Worm (Caenorhabditis elegans) whole organism, mixed stage, embryonic: Measurements from ENCODE around the gene ZK616.65.

ENCODE experiments used
- M03D4.4 ChIP-seq: sonication (generic microtip); optimal IDR thresholded peaks from 2 replicates; lab custom pipeline; 2017; ENCODE audit warnings: mild to moderate bottlenecking, missing genetic modification characterization, missing compliant biosample characterization
- bed-3 ChIP-seq: fragments of 200-800 bp; sonication (Bioruptor generic); optimal IDR thresholded peaks from 3 replicates; lab custom pipeline; 2018; ENCODE audit warnings: mild to moderate bottlenecking, missing genetic modification characterization, moderate library complexity, missing compliant biosample characterization
- blmp-1 ChIP-seq: fragments of 150-350 bp; optimal IDR thresholded peaks from 2 replicates; lab custom pipeline; 2014; ENCODE audit warnings: missing biosample characterization, missing genetic modification characterization
- ceh-39 ChIP-seq: fragments of 150-350 bp; optimal IDR thresholded peaks from 2 replicates; lab custom pipeline; 2014; ENCODE audit warnings: missing biosample characterization, missing genetic modification characterization
- ceh-43 ChIP-seq: fragments of 200-800 bp; sonication (Bioruptor generic); optimal IDR thresholded peaks from 2 replicates; lab custom pipeline; 2018; ENCODE audit warnings: mild to moderate bottlenecking, missing genetic modification characterization, moderate library complexity, missing compliant biosample characterization
- ceh-83 ChIP-seq: fragments of 200-800 bp; sonication (Bioruptor generic); optimal IDR thresholded peaks from 2 replicates; lab custom pipeline; 2018; ENCODE audit warnings: mild to moderate bottlenecking, missing genetic modification characterization, missing compliant biosample characterization
- ces-1 ChIP-seq: fragments of 150-350 bp; optimal IDR thresholded peaks from 2 replicates; lab custom pipeline; 2014; ENCODE audit warnings: missing biosample characterization, missing genetic modification reagents, missing genetic modification characterization
- cnd-1 ChIP-seq: fragments of 200-800 bp; sonication (Bioruptor generic); optimal IDR thresholded peaks from 2 replicates; lab custom pipeline; 2018; ENCODE audit warnings: mild to moderate bottlenecking, missing genetic modification characterization, missing compliant biosample characterization
- drap-1 ChIP-seq: fragments of 200-800 bp; sonication (Bioruptor generic); optimal IDR thresholded peaks from 3 replicates; lab custom pipeline; 2018; ENCODE audit warnings: mild to moderate bottlenecking, missing genetic modification characterization, missing compliant biosample characterization
- elt-1 ChIP-seq: sonication (generic microtip); optimal IDR thresholded peaks from 2 replicates; lab custom pipeline; 2017; ENCODE audit warnings: missing genetic modification characterization, mild to moderate bottlenecking, missing compliant biosample characterization, antibody characterized with exemption, moderate library complexity, borderline replicate concordance; ENCODE audit not compliant: insufficient read depth
- elt-3 ChIP-seq: fragments of 150-350 bp; optimal IDR thresholded peaks from 2 replicates; lab custom pipeline; 2014; ENCODE audit warnings: missing biosample characterization, missing genetic modification characterization
- flh-1 ChIP-seq: fragments of 200-800 bp; sonication (Bioruptor generic); optimal IDR thresholded peaks from 2 replicates; lab custom pipeline; 2018; ENCODE audit warnings: mild to moderate bottlenecking, missing genetic modification characterization, moderate library complexity, missing compliant biosample characterization
- hlh-1 ChIP-seq: fragments of 150-350 bp; optimal IDR thresholded peaks from 2 replicates; lab custom pipeline; 2014; ENCODE audit warnings: missing biosample characterization, missing genetic modification reagents, missing genetic modification characterization
- lin-13 ChIP-seq: fragments of 150-350 bp; optimal IDR thresholded peaks from 2 replicates; lab custom pipeline; 2014; ENCODE audit warnings: missing biosample characterization, missing genetic modification characterization
- lin-32 ChIP-seq: fragments of 200-800 bp; sonication (Bioruptor generic); optimal IDR thresholded peaks from 2 replicates; lab custom pipeline; 2018; ENCODE audit warnings: mild to moderate bottlenecking, missing genetic modification characterization, missing compliant biosample characterization
- lsy-2 ChIP-seq: fragments of 150-350 bp; optimal IDR thresholded peaks from 2 replicates; lab custom pipeline; 2014; ENCODE audit warnings: missing biosample characterization, missing genetic modification characterization
- mab-5 ChIP-seq: fragments of 150-350 bp; optimal IDR thresholded peaks from 2 replicates; lab custom pipeline; 2014; ENCODE audit warnings: missing biosample characterization, missing genetic modification characterization
- mep-1 ChIP-seq: fragments of 150-350 bp; optimal IDR thresholded peaks from 2 replicates; lab custom pipeline; 2017; ENCODE audit warnings: missing biosample characterization, missing genetic modification reagents, missing genetic modification characterization, inconsistent platforms
- mls-2 ChIP-seq: sonication (generic microtip); optimal IDR thresholded peaks from 2 replicates; lab custom pipeline; 2016; ENCODE audit warnings: mild to moderate bottlenecking, missing genetic modification characterization, moderate library complexity, missing compliant biosample characterization
- nhr-12 ChIP-seq: fragments of 150-350 bp; optimal IDR thresholded peaks from 2 replicates; lab custom pipeline; 2014; ENCODE audit warnings: missing biosample characterization, missing genetic modification characterization
- nhr-2 ChIP-seq: fragments of 150-350 bp; optimal IDR thresholded peaks from 2 replicates; lab custom pipeline; 2014; ENCODE audit warnings: missing biosample characterization, missing genetic modification characterization
- nhr-237 ChIP-seq: fragments of 150-350 bp; optimal IDR thresholded peaks from 2 replicates; lab custom pipeline; 2014; ENCODE audit warnings: missing biosample characterization, missing genetic modification characterization
- nhr-28 ChIP-seq: fragments of 150-350 bp; optimal IDR thresholded peaks from 2 replicates; lab custom pipeline; 2014; ENCODE audit warnings: missing biosample characterization, missing genetic modification characterization
- nhr-76 ChIP-seq: sonication (generic microtip); optimal IDR thresholded peaks from 2 replicates; lab custom pipeline; 2017; ENCODE audit warnings: missing biosample characterization, missing genetic modification characterization
- pha-4 ChIP-seq: fragments of 150-350 bp; optimal IDR thresholded peaks from 2 replicates; lab custom pipeline; 2018; ENCODE audit warnings: missing biosample characterization, missing genetic modification reagents, missing genetic modification characterization
- sem-2 ChIP-seq: fragments of 200-800 bp; sonication (Bioruptor generic); optimal IDR thresholded peaks from 2 replicates; lab custom pipeline; 2018; ENCODE audit warnings: mild to moderate bottlenecking, missing genetic modification characterization, missing compliant biosample characterization
- snpc-4 ChIP-seq: fragments of 150-350 bp; optimal IDR thresholded peaks from 2 replicates; lab custom pipeline; 2014; ENCODE audit warnings: missing biosample characterization, missing genetic modification characterization
- sptf-1 ChIP-seq: sonication (generic microtip); optimal IDR thresholded peaks from 2 replicates; lab custom pipeline; 2017; ENCODE audit warnings: mild to moderate bottlenecking, missing genetic modification characterization, moderate library complexity, missing compliant biosample characterization
- tbx-8 ChIP-seq: fragments of 200-800 bp; sonication (Bioruptor generic); optimal IDR thresholded peaks from 2 replicates; lab custom pipeline; 2018; ENCODE audit warnings: mild to moderate bottlenecking, missing genetic modification characterization, moderate library complexity, missing compliant biosample characterization
- unc-120 ChIP-seq: sonication (generic microtip); optimal IDR thresholded peaks from 2 replicates; lab custom pipeline; 2017; ENCODE audit warnings: missing genetic modification characterization, missing compliant biosample characterization; ENCODE audit not compliant: poor library complexity, severe bottlenecking
- unc-39 ChIP-seq: fragments of 150-350 bp; optimal IDR thresholded peaks from 2 replicates; lab custom pipeline; 2014; ENCODE audit warnings: missing biosample characterization, missing genetic modification characterization
- unc-62 ChIP-seq: fragments of 150-350 bp; optimal IDR thresholded peaks from 2 replicates; lab custom pipeline; 2014; ENCODE audit warnings: missing biosample characterization, missing genetic modification reagents, missing genetic modification characterization
- zip-8 ChIP-seq: fragments of 150-350 bp; optimal IDR thresholded peaks from 2 replicates; lab custom pipeline; 2014; ENCODE audit warnings: missing biosample characterization, missing genetic modification characterization

ZK616.65 gene

DNA sequence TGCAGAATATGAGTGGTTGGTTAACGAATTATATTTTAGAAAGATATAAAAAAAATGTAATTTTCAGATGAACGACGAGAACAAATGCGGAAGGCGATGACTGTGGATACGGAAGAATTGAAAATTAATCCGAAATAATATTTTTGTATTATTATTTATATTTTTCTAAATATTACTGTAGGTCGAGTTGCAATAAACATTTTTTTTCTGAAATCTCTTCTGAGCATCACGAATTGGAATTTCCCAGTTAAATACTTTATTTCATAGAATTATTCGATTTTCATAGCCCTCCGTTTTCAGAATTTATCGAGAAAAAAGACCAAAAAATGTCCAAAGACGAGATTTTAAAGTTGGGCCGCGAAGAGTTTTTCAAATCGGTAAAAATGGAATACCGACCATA is 13.5 kb downstream of the ZK616.65 start, which contains the start of gene ZK616.2:
ZK616.2 (plus strand) TSS at position 301 of the 400 bp plus-strand sequence.
- no peak for TF ChIP-seq nhr-28 (tag; lab: Kevin White, UChicago)
- TF ChIP-seq ceh-39 (tag; lab: Kevin White, UChicago) = no peak
- TF ChIP-seq mls-2 (tag; lab: Kevin White, UChicago) = no peak
- TF ChIP-seq elt-1 (tag; lab: Kevin White, UChicago) = no peak
- no peak for TF ChIP-seq nhr-237
- TF ChIP-seq cnd-1 (tag; lab: Kevin White, UChicago) = no peak
- no peak for TF ChIP-seq sem-2 (GFP tag; lab: Kevin White, UChicago)
- TF ChIP-seq, all 35 proteins: peak for 0

DNA sequence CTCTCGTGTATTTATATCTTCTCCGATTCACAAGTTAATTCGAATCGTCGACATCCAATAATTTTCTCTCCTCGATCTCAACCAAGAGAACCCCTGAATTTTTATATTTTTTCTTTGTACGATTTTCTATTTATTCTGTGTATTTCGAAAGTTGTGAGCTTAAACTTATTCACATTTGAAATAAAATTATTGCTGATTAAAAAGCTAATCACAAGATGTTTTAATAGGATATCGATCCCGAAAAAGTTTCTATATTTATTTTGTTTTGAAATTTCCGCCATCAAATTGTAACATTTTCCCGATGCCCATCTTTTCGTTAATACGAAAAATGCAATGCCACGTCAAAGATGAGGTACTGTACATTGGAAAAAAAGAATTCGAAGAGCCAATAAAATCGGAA is 14.3 kb downstream of the ZK616.65 start, which contains the start of gene ZK616.3:
ZK616.3 (plus strand) TSS at position 301 of the 400 bp plus-strand sequence.
- TF ChIP-seq elt-3 (tag; lab: Kevin White, UChicago) (no peak), drap-1 (GFP tag; lab: Kevin White, UChicago) (no peak), lin-32 (no peak), hlh-1 (tag; lab: Kevin White, UChicago) (no peak), snpc-4 (tag; lab: Kevin White, UChicago) (no peak), pha-4 (tag; lab: Kevin White, UChicago) (no peak), ceh-83 (no peak), nhr-12 (no peak), nhr-237 (no peak), lsy-2 (tag; lab: Kevin White, UChicago) (no peak), ceh-43 (GFP tag; lab: Kevin White, UChicago) (no peak), lin-13 (tag; lab: Kevin White, UChicago) (no peak), flh-1 (GFP tag; lab: Kevin White, UChicago) (no peak), unc-39 (no peak), nhr-2 (tag; lab: Kevin White, UChicago) (no peak), bed-3 (no peak), M03D4.4 (tag; lab: Kevin White, UChicago) (no peak)
- TF ChIP-seq, all 35 proteins: peak for 0

DNA sequence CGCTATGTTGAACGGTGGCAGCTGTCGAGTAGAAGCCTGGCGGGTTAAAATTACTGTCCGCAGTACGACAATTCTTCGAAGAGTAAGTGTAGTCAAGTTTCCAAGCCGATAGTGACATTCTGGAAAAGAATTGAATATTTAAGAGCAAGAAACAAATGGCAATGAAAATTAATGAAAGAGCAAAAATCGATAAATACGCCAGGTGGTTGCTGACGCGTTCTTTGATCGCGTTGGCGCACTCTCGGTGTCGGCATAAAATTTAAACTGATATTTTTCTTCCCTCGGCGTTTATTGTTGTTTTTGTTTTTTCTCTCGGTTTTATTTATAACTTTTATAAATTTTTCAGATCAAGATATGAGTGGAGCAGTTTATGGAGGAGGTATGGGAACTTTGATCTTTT is 16.3 kb downstream of the ZK616.65 start, which contains the start of the genes perm-3 and swsn-6:
perm-3 (minus strand) TSS at position 118 of the 400 bp plus-strand sequence.
swsn-6 (plus strand) TSS at position 347 of the 400 bp plus-strand sequence.
- TF ChIP-seq lin-13 (tag; lab: Kevin White, UChicago) (peak; percentile 88), elt-1 (tag; lab: Kevin White, UChicago) (no peak), pha-4 (tag; lab: Kevin White, UChicago) (peak; percentile 58), lsy-2 (tag; lab: Kevin White, UChicago) (peak; percentile 65), mep-1 (tag; lab: Kevin White, UChicago) (peak; percentile 39), nhr-2 (tag; lab: Kevin White, UChicago) (no peak), elt-3 (tag; lab: Kevin White, UChicago) (no peak), nhr-76 (no peak), drap-1 (GFP tag; lab: Kevin White, UChicago) (no peak), cnd-1 (tag; lab: Kevin White, UChicago) (peak; percentile 14), ceh-39 (tag; lab: Kevin White, UChicago) (peak; percentile 49), blmp-1 (tag; lab: Kevin White, UChicago) (no peak), tbx-8 (no peak), nhr-12 (no peak), M03D4.4 (tag; lab: Kevin White, UChicago) (no peak), zip-8 (tag; lab: Kevin White, UChicago) (no peak), ces-1 (GFP tag; lab: Kevin White, UChicago) (peak; percentile 60), sem-2 (GFP tag; lab: Kevin White, UChicago) (no peak), unc-62 (GFP tag; lab: Kevin White, UChicago) (no peak), sptf-1 (tag; lab: Kevin White, UChicago) (no peak), nhr-28 (tag; lab: Kevin White, UChicago) (no peak), hlh-1 (tag; lab: Kevin White, UChicago) (peak; percentile 28), mls-2 (tag; lab: Kevin White, UChicago) (no peak), mab-5 (tag; lab: Kevin White, UChicago) (no peak)

DNA sequence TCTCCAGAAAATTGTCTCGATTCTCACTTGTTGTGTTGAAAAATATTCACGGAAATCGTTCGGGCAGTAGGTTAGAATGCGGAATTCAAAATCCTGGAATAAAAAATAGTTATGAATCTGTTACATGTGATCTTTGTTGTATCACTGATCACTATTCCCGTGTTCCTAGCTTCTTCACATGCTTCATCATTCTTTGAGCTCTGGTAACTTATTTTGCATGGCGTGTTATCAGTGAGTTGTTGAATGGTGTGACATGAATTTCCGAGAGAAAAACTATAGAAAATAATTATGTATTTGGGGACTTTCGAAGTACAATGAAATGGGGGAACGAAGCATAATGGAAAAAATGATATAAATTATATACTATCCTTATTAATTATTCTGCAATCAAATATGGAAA is 17.5 kb downstream of the ZK616.65 start:
- TF ChIP-seq elt-1 (tag; lab: Kevin White, UChicago) (no peak), zip-8 (tag; lab: Kevin White, UChicago) (no peak), mab-5 (tag; lab: Kevin White, UChicago) (no peak), lsy-2 (tag; lab: Kevin White, UChicago) (no peak), sptf-1 (tag; lab: Kevin White, UChicago) (no peak), tbx-8 (no peak), ces-1 (GFP tag; lab: Kevin White, UChicago) (no peak), snpc-4 (tag; lab: Kevin White, UChicago) (no peak), ceh-39 (tag; lab: Kevin White, UChicago) (no peak), unc-120 (tag; lab: Kevin White, UChicago) (no peak), mep-1 (tag; lab: Kevin White, UChicago) (no peak), lin-13 (tag; lab: Kevin White, UChicago) (no peak), nhr-237 (no peak), blmp-1 (tag; lab: Kevin White, UChicago) (no peak), cnd-1 (tag; lab: Kevin White, UChicago) (no peak)
